Fruit fly (Drosophila melanogaster): ENCODE data around the gene CG15022.

The CG15022 gene

dm6 chr3L:4479938-4480337 is 19.8 kb upstream of the CG15022 start, which contains the start of gene CG7465:
TSS of gene CG7465 (plus strand) at chr3L:4480283.
- TF ChIP-seq CG13894 (tag; optimal IDR thresholded peaks at IDR 0.05) (peak; percentile 27), abd-A (tag; optimal IDR thresholded peaks at IDR 0.05) (peak; percentile 68), chinmo (GFP tag; IDR thresholded peaks at IDR 0.05; ENCODE audit: partially characterized antibody) (peak; percentile 64; the same call in 1 of the 4 replicates), fru (optimal IDR thresholded peaks at IDR 0.05) (no peak), Adf1 (GFP tag; IDR thresholded peaks at IDR 0.05) (peak; percentile 54; the same call in 1 of the 2 replicates), CG15011 (GFP tag; optimal IDR thresholded peaks at IDR 0.05) (no peak)

- TF ChIP-seq CG13894 (tag; optimal IDR thresholded peaks at IDR 0.05) (peak; percentile 98), Ets65A (GFP tag) (peak; percentile 29), sens (GFP tag) (no peak), CG10543 (GFP tag; optimal IDR thresholded peaks at IDR 0.05) (peak; percentile 4), CG3847 (GFP tag; IDR thresholded peaks at IDR 0.05) (0 out of 2 replicates have a peak, but pooled peaks have one; percentile 14), ssp (GFP tag; IDR thresholded peaks at IDR 0.05) (no peak), CG12769 (tag; optimal IDR thresholded peaks at IDR 0.05) (peak; percentile 23), wdn (GFP tag; IDR thresholded peaks at IDR 0.05) (no peak)
These were observed 17.6 kb upstream of the CG15022 start for dm6 chr3L:4477656-4478254.

dm6 chr3L:4475704-4476103 is 15.6 kb upstream of the CG15022 start:
- TF ChIP-seq ems (GFP tag; optimal IDR thresholded peaks at IDR 0.05) = no peak
- TF ChIP-seq btn (GFP tag; optimal IDR thresholded peaks at IDR 0.05) = no peak
- TF ChIP-seq pum (GFP tag; optimal IDR thresholded peaks at IDR 0.05) = no peak
- no peak for TF ChIP-seq CG14710 (tag; optimal IDR thresholded peaks at IDR 0.05)
- peak; percentile 90 for TF ChIP-seq Ets65A (GFP tag)
- TF ChIP-seq chinmo (GFP tag; IDR thresholded peaks at IDR 0.05; ENCODE audit: partially characterized antibody) = 0 out of 4 replicates have a peak, but pooled peaks have one; percentile 0
- TF ChIP-seq CG13287 (GFP tag; IDR thresholded peaks at IDR 0.05; ENCODE audit: partially characterized antibody) = no peak
- no peak for TF ChIP-seq CG7928 (GFP tag; optimal IDR thresholded peaks at IDR 0.05)
- TF ChIP-seq chm (GFP tag; IDR thresholded peaks at IDR 0.05) = no peak
- TF ChIP-seq CG11093 (GFP tag; IDR thresholded peaks at IDR 0.05) = 0 out of 3 replicates have a peak, but pooled peaks have one; percentile 7
- no peak for TF ChIP-seq usp (GFP tag; optimal IDR thresholded peaks at IDR 0.05)
- TF ChIP-seq pfk (GFP tag; optimal IDR thresholded peaks at IDR 0.05) = no peak
- no peak for TF ChIP-seq schlank (tag; optimal IDR thresholded peaks at IDR 0.05)
- no peak for TF ChIP-seq fd96Cb (tag; optimal IDR thresholded peaks at IDR 0.05)
- TF ChIP-seq Eip74EF (GFP tag; optimal IDR thresholded peaks at IDR 0.05) = no peak
- TF ChIP-seq cg (GFP tag; optimal IDR thresholded peaks at IDR 0.05) = no peak

DNA sequence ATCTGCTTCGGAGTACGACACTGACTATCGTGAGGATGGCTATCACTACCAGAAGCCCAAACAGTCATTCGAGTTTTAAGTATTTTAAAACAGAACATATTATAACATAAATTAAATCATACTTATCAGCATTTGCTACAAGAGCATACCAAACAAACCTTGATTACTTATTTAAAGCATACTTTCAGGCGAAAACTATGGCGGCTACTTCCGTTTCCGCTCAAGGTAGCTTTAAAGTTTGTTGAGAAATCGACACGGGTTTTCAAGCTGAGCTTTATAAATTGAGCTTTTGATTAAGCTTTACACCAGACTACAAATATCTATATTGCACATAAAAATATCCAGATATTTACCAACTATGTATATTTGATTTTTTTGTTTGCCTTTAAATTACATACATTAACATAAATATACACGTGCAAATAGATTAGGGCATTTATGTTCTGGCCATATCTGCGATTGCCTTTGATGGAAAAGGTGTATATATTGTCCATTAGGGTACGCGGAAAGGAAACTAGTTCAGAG is 14.9 kb upstream of the CG15022 start:
- TF ChIP-seq Ssrp (tag; optimal IDR thresholded peaks at IDR 0.05) (no peak), psq (GFP tag; optimal IDR thresholded peaks at IDR 0.05) (peak; percentile 1), CG9797 (GFP tag; optimal IDR thresholded peaks at IDR 0.05) (no peak), CG8290 (GFP tag; optimal IDR thresholded peaks at IDR 0.05) (no peak), CG8290 (tag; optimal IDR thresholded peaks at IDR 0.05) (peak; percentile 55 to 81), MBD-R2 (GFP tag; IDR thresholded peaks at IDR 0.05) (no peak), CG11696 (GFP tag; IDR thresholded peaks at IDR 0.05) (peak; percentile 62), CG1647 (GFP tag; optimal IDR thresholded peaks at IDR 0.05) (peak; percentile 52), D19A (tag; optimal IDR thresholded peaks at IDR 0.05) (no peak), hb (GFP tag; IDR thresholded peaks at IDR 0.05; ENCODE audit: partially characterized antibody) (no peak), CG17361 (GFP tag; IDR thresholded peaks at IDR 0.05) (no peak; the same call in 2 of the 3 replicates), CG11085 (GFP tag; IDR thresholded peaks at IDR 0.05) (no peak; the same call in 1 of the 2 replicates), crp (GFP tag; optimal IDR thresholded peaks at IDR 0.05) (peak in 1 of 2 experiments; percentile 34), twi (tag; optimal IDR thresholded peaks at IDR 0.05) (no peak), Mad (GFP tag; optimal IDR thresholded peaks at IDR 0.05) (peak; percentile 67), tup (GFP tag; optimal IDR thresholded peaks at IDR 0.05) (peak; percentile 34), odd (GFP tag; optimal IDR thresholded peaks at IDR 0.05) (peak; percentile 94), al (GFP tag; IDR thresholded peaks at IDR 0.05) (no peak), CG15601 (tag; optimal IDR thresholded peaks at IDR 0.05) (peak; percentile 81)
